Worm (Caenorhabditis elegans) whole organism, late embryonic: ENCODE results near the gene lido-12.

ENCODE experiments used
- C08G9.2 ChIP-seq: sonication (generic microtip); optimal IDR thresholded peaks from 2 replicates; lab custom pipeline; 2016; ENCODE audit warnings: mild to moderate bottlenecking, missing genetic modification characterization, moderate library complexity, missing compliant biosample characterization
- F13H6.1 ChIP-seq: sonication (generic microtip); optimal IDR thresholded peaks from 2 replicates; lab custom pipeline; 2016; ENCODE audit warnings: missing genetic modification characterization, missing compliant biosample characterization
- K02D7.2 ChIP-seq: sonication (generic microtip); optimal IDR thresholded peaks from 2 replicates; lab custom pipeline; 2017; ENCODE audit warnings: mild to moderate bottlenecking, missing genetic modification characterization, missing compliant biosample characterization
- T23F11.4 ChIP-seq: fragments of 200-800 bp; sonication (Bioruptor generic); optimal IDR thresholded peaks from 2 replicates; lab custom pipeline; 2018; ENCODE audit warnings: mild to moderate bottlenecking, missing genetic modification characterization, missing compliant biosample characterization
- Y22D7AL.16 ChIP-seq: sonication (generic microtip); optimal IDR thresholded peaks from 2 replicates; lab custom pipeline; 2016; ENCODE audit warnings: missing genetic modification characterization, missing compliant biosample characterization
- ama-1 ChIP-seq: fragments of 150-350 bp; optimal IDR thresholded peaks from 2 replicates; lab custom pipeline; 2014
- ceh-14 ChIP-seq: sonication (generic microtip); optimal IDR thresholded peaks from 2 replicates; lab custom pipeline; 2016; ENCODE audit warnings: missing genotype, missing genetic modification characterization, missing compliant biosample characterization
- ceh-18 ChIP-seq: sonication (generic microtip); optimal IDR thresholded peaks from 2 replicates; lab custom pipeline; 2016; ENCODE audit warnings: missing genetic modification characterization, missing compliant biosample characterization
- ceh-19 ChIP-seq: fragments of 200-800 bp; sonication (Bioruptor generic); optimal IDR thresholded peaks from 2 replicates; lab custom pipeline; 2018; ENCODE audit warnings: mild to moderate bottlenecking, missing genetic modification characterization, missing compliant biosample characterization
- ceh-2 ChIP-seq: sonication (generic microtip); optimal IDR thresholded peaks from 2 replicates; lab custom pipeline; 2016; ENCODE audit warnings: missing genotype, missing genetic modification characterization, missing compliant biosample characterization
- ceh-22 ChIP-seq: sonication (generic microtip); optimal IDR thresholded peaks from 2 replicates; lab custom pipeline; 2017; ENCODE audit warnings: missing biosample characterization, missing genetic modification characterization
- ceh-31 ChIP-seq: sonication (generic microtip); optimal IDR thresholded peaks from 2 replicates; lab custom pipeline; 2016; ENCODE audit warnings: missing genetic modification characterization, missing compliant biosample characterization
- ceh-34 ChIP-seq: sonication (generic microtip); optimal IDR thresholded peaks from 2 replicates; lab custom pipeline; 2016; ENCODE audit warnings: mild to moderate bottlenecking, missing genetic modification characterization, missing compliant biosample characterization
- dve-1 ChIP-seq: sonication (generic microtip); optimal IDR thresholded peaks from 2 replicates; lab custom pipeline; 2017; ENCODE audit warnings: antibody characterized with exemption, mild to moderate bottlenecking, missing genetic modification characterization, missing compliant biosample characterization
- elt-2 ChIP-seq: sonication (generic microtip); optimal IDR thresholded peaks from 2 replicates; lab custom pipeline; 2016; ENCODE audit warnings: missing genetic modification reagents, missing genetic modification characterization, missing compliant biosample characterization
- elt-4 ChIP-seq: sonication (generic microtip); optimal IDR thresholded peaks from 2 replicates; lab custom pipeline; 2016; ENCODE audit warnings: missing genetic modification characterization, missing compliant biosample characterization
- fkh-6 ChIP-seq: sonication (generic microtip); optimal IDR thresholded peaks from 2 replicates; lab custom pipeline; 2016; ENCODE audit warnings: missing genetic modification characterization, missing compliant biosample characterization
- gmeb-2 ChIP-seq: sonication (generic microtip); optimal IDR thresholded peaks from 2 replicates; lab custom pipeline; 2016; ENCODE audit warnings: missing genetic modification characterization, inconsistent platforms, missing compliant biosample characterization
- hlh-30 ChIP-seq: sonication (generic microtip); optimal IDR thresholded peaks from 2 replicates; lab custom pipeline; 2017; ENCODE audit warnings: antibody characterized with exemption, missing genetic modification characterization, missing compliant biosample characterization; ENCODE audit not compliant: insufficient read depth
- mec-3 ChIP-seq: sonication (generic microtip); optimal IDR thresholded peaks from 2 replicates; lab custom pipeline; 2016; ENCODE audit warnings: borderline replicate concordance, missing genetic modification characterization, missing compliant biosample characterization
- nfya-1 ChIP-seq: sonication (generic microtip); optimal IDR thresholded peaks from 2 replicates; lab custom pipeline; 2017; ENCODE audit warnings: missing genetic modification characterization, mild to moderate bottlenecking, missing compliant biosample characterization, antibody characterized with exemption, moderate library complexity
- npax-4 ChIP-seq: sonication (generic microtip); optimal IDR thresholded peaks from 2 replicates; lab custom pipeline; 2016; ENCODE audit warnings: missing genetic modification characterization, missing compliant biosample characterization
- odd-2 ChIP-seq: sonication (generic microtip); optimal IDR thresholded peaks from 2 replicates; lab custom pipeline; 2017; ENCODE audit warnings: antibody characterized with exemption, mild to moderate bottlenecking, missing genetic modification characterization, missing compliant biosample characterization
- pag-3 ChIP-seq: sonication (generic microtip); optimal IDR thresholded peaks from 2 replicates; lab custom pipeline; 2016; ENCODE audit warnings: missing compliant biosample characterization, missing genetic modification characterization, borderline replicate concordance
- pat-9 ChIP-seq: fragments of 200-800 bp; sonication (Bioruptor generic); optimal IDR thresholded peaks from 2 replicates; lab custom pipeline; 2018; ENCODE audit warnings: mild to moderate bottlenecking, missing genetic modification characterization, moderate library complexity, missing compliant biosample characterization
- pax-1 ChIP-seq: fragments of 150-350 bp; optimal IDR thresholded peaks from 2 replicates; lab custom pipeline; 2014; ENCODE audit warnings: missing biosample characterization, missing genetic modification characterization
- pha-2 ChIP-seq: sonication (generic microtip); optimal IDR thresholded peaks from 2 replicates; lab custom pipeline; 2017; ENCODE audit warnings: mild to moderate bottlenecking, missing genetic modification characterization, missing compliant biosample characterization
- pha-4 ChIP-seq: fragments of 150-350 bp; optimal IDR thresholded peaks from 2 replicates; lab custom pipeline; 2018; ENCODE audit warnings: missing biosample characterization, missing genetic modification reagents, missing genetic modification characterization
- pros-1 ChIP-seq: fragments of 150-350 bp; optimal IDR thresholded peaks from 2 replicates; lab custom pipeline; 2014; ENCODE audit warnings: missing biosample characterization, missing genetic modification reagents, missing genetic modification characterization
- ref-2 ChIP-seq: sonication (generic microtip); optimal IDR thresholded peaks from 2 replicates; lab custom pipeline; 2016; ENCODE audit warnings: missing genetic modification characterization, missing compliant biosample characterization
- rnt-1 ChIP-seq: sonication (generic microtip); optimal IDR thresholded peaks from 2 replicates; lab custom pipeline; 2016; ENCODE audit warnings: missing genetic modification characterization, missing compliant biosample characterization
- sdc-2 ChIP-seq: sonication (generic microtip); optimal IDR thresholded peaks from 2 replicates; lab custom pipeline; 2016; ENCODE audit warnings: missing genotype, missing genetic modification characterization, missing compliant biosample characterization
- sox-2 ChIP-seq: fragments of 200-800 bp; sonication (Bioruptor generic); IDR thresholded peaks from 2 replicates; pipeline ENCODE4 v1.3.6; 2022; ENCODE audit warnings: missing genetic modification reagents, missing genetic modification characterization, missing compliant biosample characterization
- sox-4 ChIP-seq: sonication (generic microtip); optimal IDR thresholded peaks from 2 replicates; lab custom pipeline; 2017; ENCODE audit warnings: mild to moderate bottlenecking, missing genetic modification characterization, inconsistent platforms, missing compliant biosample characterization
- tbx-2 ChIP-seq: sonication (generic microtip); optimal IDR thresholded peaks from 2 replicates; lab custom pipeline; 2016; ENCODE audit warnings: missing genetic modification characterization, missing compliant biosample characterization
- tbx-7 ChIP-seq: sonication (generic microtip); optimal IDR thresholded peaks from 2 replicates; lab custom pipeline; 2016; ENCODE audit warnings: missing genotype, missing genetic modification characterization, missing compliant biosample characterization
- ttx-3 ChIP-seq: sonication (generic microtip); optimal IDR thresholded peaks from 2 replicates; lab custom pipeline; 2016; ENCODE audit warnings: missing genetic modification reagents, missing genetic modification characterization, missing compliant biosample characterization
- unc-3 ChIP-seq, 2 experiments: fragments of 200-800 bp in 1 of 2; sonication (Bioruptor generic) in 1 of 2; sonication (generic microtip) in 1 of 2; conservative IDR thresholded peaks in 1 of 2; optimal IDR thresholded peaks in 1 of 2; 2 replicates each; pipeline versions ENCODE4 v1.3.6 to Lab custom; 2016 to 2022; ENCODE audit warnings: missing compliant biosample characterization in 2 of 2, missing genetic modification characterization in 2 of 2, missing genetic modification reagents in 1 of 2
- unc-42 ChIP-seq: sonication (generic microtip); optimal IDR thresholded peaks from 2 replicates; lab custom pipeline; 2016; ENCODE audit warnings: missing genotype, missing genetic modification characterization, missing compliant biosample characterization
- unc-55 ChIP-seq: sonication (generic microtip); optimal IDR thresholded peaks from 2 replicates; lab custom pipeline; 2017; ENCODE audit warnings: missing biosample characterization, missing genetic modification reagents, missing genetic modification characterization
- unc-86 ChIP-seq: sonication (generic microtip); optimal IDR thresholded peaks from 2 replicates; lab custom pipeline; 2016; ENCODE audit warnings: missing genetic modification characterization, missing compliant biosample characterization
- zip-5 ChIP-seq: sonication (generic microtip); optimal IDR thresholded peaks from 2 replicates; lab custom pipeline; 2016; ENCODE audit warnings: missing genetic modification characterization, missing compliant biosample characterization
- ztf-16 ChIP-seq: sonication (generic microtip); optimal IDR thresholded peaks from 2 replicates; lab custom pipeline; 2017; ENCODE audit warnings: missing genetic modification characterization, missing compliant biosample characterization

Gene lido-12

DNA sequence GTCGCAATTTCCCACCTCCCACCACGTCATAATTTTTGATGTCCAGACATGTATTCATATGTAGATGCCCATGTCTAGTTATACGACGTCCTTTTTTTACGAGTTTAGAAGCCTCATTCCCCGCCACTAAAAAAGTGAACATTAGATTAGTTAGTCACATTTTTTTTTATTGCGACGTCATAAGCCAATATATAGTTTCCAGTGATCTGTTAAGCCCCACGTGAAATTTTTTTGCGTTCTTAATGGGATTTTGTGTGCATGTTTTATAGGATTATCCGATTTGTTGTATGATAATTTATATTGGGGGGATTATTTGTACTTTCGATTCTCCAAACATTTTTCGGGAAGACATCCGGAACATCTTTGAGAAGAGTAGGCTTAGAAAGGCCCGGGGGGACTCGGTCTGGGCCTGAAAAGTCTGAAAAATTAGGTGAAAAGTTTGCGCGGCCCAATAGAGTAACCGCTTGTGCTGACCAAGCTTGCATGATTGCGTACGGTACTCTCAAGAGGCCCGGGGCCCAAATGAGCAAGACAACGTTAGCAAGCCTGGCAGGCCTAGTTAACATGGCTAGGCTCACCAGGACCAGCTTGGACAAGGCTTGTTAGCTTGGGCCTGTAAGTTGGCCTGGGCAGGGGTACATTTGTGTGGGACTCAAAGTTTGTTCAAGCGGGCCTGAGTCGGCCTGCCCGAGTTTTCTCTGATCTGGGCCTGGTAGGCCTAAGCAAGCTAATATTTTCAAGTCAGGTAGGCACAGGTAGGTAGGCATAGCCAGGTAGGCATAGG is 40.2 kb upstream of the lido-12 start:
- TF ChIP-seq pat-9 (tag; lab: Kevin White, UChicago) (no peak), pag-3 (no peak), npax-4 (tag; lab: Kevin White, UChicago) (no peak), ceh-18 (no peak), rnt-1 (tag; lab: Kevin White, UChicago) (no peak), ceh-19 (GFP tag; lab: Kevin White, UChicago) (no peak), sox-2 (GFP tag; lab: Robert Waterston, UW) (no peak), hlh-30 (tag; lab: Kevin White, UChicago) (no peak), Y22D7AL.16 (no peak), ttx-3 (tag; lab: Kevin White, UChicago) (no peak), sdc-2 (tag; lab: Kevin White, UChicago) (no peak), ama-1 (lab: Kevin White, UChicago) (no peak), nfya-1 (tag; lab: Kevin White, UChicago) (no peak), tbx-2 (no peak), T23F11.4 (no peak), gmeb-2 (tag; lab: Kevin White, UChicago) (no peak), odd-2 (tag; lab: Kevin White, UChicago) (no peak), ref-2 (tag; lab: Kevin White, UChicago) (no peak)

DNA sequence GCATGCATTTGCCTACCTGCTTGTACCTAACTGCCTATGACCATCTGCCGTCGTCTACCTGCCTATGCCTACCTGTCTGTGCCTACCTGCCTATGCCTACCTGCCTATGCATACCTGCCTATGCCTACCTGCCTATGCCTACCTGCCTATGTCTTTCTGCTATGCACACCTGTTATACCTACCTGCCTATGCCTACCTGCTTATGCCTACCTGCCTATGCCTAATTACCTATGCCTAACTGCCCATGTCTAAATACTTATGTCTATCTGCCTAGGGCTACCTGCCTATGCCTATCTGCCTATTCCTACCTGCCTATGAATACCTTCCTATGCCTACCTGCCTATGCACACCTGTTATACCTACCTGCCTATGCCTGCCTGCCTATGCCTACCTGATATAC is 39.2 kb upstream of the lido-12 start:
- TF ChIP-seq unc-42 (tag; lab: Kevin White, UChicago) = peak; percentile 1
- no peak for TF ChIP-seq K02D7.2 (tag; lab: Kevin White, UChicago)

- TF ChIP-seq ref-2 (tag; lab: Kevin White, UChicago) (no peak), zip-5 (tag; lab: Kevin White, UChicago) (no peak), npax-4 (tag; lab: Kevin White, UChicago) (no peak), elt-4 (no peak), ceh-2 (no peak), sox-4 (tag; lab: Kevin White, UChicago) (no peak), ttx-3 (tag; lab: Kevin White, UChicago) (no peak), ztf-16 (tag; lab: Kevin White, UChicago) (no peak), ceh-34 (tag; lab: Kevin White, UChicago) (no peak), K02D7.2 (tag; lab: Kevin White, UChicago) (no peak)
Measured at ce11 chrII:2967064-2967463, 38.5 kb upstream of the lido-12 start.

ce11 chrII:2973940-2974402 is 31.6 kb upstream of the lido-12 start:
- TF ChIP-seq nfya-1 (tag; lab: Kevin White, UChicago) = peak; percentile 78
- TF ChIP-seq dve-1 (tag; lab: Kevin White, UChicago) = peak; percentile 69
- peak; percentile 40 for TF ChIP-seq pax-1 (tag; lab: Kevin White, UChicago)
- TF ChIP-seq F13H6.1 (tag; lab: Kevin White, UChicago) = peak; percentile 39
- TF ChIP-seq hlh-30 (tag; lab: Kevin White, UChicago) = peak; percentile 70
- TF ChIP-seq ceh-22 (tag; lab: Kevin White, UChicago) = peak; percentile 31
- TF ChIP-seq ceh-31 (tag; lab: Kevin White, UChicago) = peak; percentile 79
- peak; percentile 42 for TF ChIP-seq sox-4 (tag; lab: Kevin White, UChicago)
- TF ChIP-seq ceh-18 = peak; percentile 23
- TF ChIP-seq ceh-34 (tag; lab: Kevin White, UChicago) = peak; percentile 3
- TF ChIP-seq C08G9.2 (tag; lab: Kevin White, UChicago) = no peak
- TF ChIP-seq T23F11.4 = peak; percentile 44
- TF ChIP-seq tbx-7 = no peak
- peak; percentile 35 for TF ChIP-seq tbx-2
- peak; percentile 42 for TF ChIP-seq pat-9 (tag; lab: Kevin White, UChicago)
- 0 out of 2 replicates have a peak, but pooled peaks have one; percentile 4 for TF ChIP-seq unc-3 (GFP tag; conservative IDR thresholded peaks at IDR 0.05; lab: Robert Waterston, UW)
- TF ChIP-seq unc-3 (tag; optimal IDR thresholded peaks at IDR 0.05; lab: Kevin White, UChicago) = no peak
- TF ChIP-seq pha-2 = no peak
- TF ChIP-seq unc-55 (GFP tag; lab: Kevin White, UChicago) = peak; percentile 65
- peak; percentile 38 for TF ChIP-seq ttx-3 (tag; lab: Kevin White, UChicago)
- TF ChIP-seq ceh-14 = no peak
- TF ChIP-seq ceh-19 (GFP tag; lab: Kevin White, UChicago) = peak; percentile 12
- peak; percentile 18 for TF ChIP-seq ztf-16 (tag; lab: Kevin White, UChicago)
- TF ChIP-seq pros-1 (tag; lab: Kevin White, UChicago) = peak; percentile 87
- TF ChIP-seq elt-2 (tag; lab: Kevin White, UChicago) = no peak
- TF ChIP-seq fkh-6 (tag; lab: Kevin White, UChicago) = no peak
- TF ChIP-seq unc-86 (tag; lab: Kevin White, UChicago) = peak; percentile 31
- no peak for TF ChIP-seq mec-3 (tag; lab: Kevin White, UChicago)
- TF ChIP-seq pha-4 (tag; lab: Kevin White, UChicago) = no peak
- TF ChIP-seq, all 69 proteins: peak for 20
